Worm (Caenorhabditis elegans) whole organism, L3 larva: Measurements from ENCODE around the gene F14D2.8.

Source experiments
- ZK546.5 ChIP-seq: sonication (generic microtip); optimal IDR thresholded peaks from 2 replicates; lab custom pipeline; 2017; ENCODE audit warnings: missing biosample characterization, missing genetic modification characterization
- aly-2 ChIP-seq: fragments of 150-350 bp; optimal IDR thresholded peaks from 2 replicates; lab custom pipeline; 2014; ENCODE audit warnings: missing biosample characterization, missing genetic modification characterization
- ama-1 ChIP-seq: fragments of 150-350 bp; optimal IDR thresholded peaks from 2 replicates; lab custom pipeline; 2018
- ceh-28 ChIP-seq: fragments of 150-350 bp; optimal IDR thresholded peaks from 2 replicates; lab custom pipeline; 2014; ENCODE audit warnings: missing biosample characterization, missing genetic modification reagents, missing genetic modification characterization
- ceh-82 ChIP-seq: fragments of 150-350 bp; optimal IDR thresholded peaks from 2 replicates; lab custom pipeline; 2014; ENCODE audit warnings: missing biosample characterization, missing genetic modification characterization
- ceh-9 ChIP-seq: sonication (generic microtip); optimal IDR thresholded peaks from 2 replicates; lab custom pipeline; 2018; ENCODE audit warnings: missing biosample characterization, missing genetic modification characterization
- daf-12 ChIP-seq: fragments of 150-350 bp; optimal IDR thresholded peaks from 2 replicates; lab custom pipeline; 2014; ENCODE audit warnings: missing biosample characterization, missing genetic modification reagents, missing genetic modification characterization
- egl-27 ChIP-seq: sonication (generic microtip); optimal IDR thresholded peaks from 4 replicates; lab custom pipeline; 2017; ENCODE audit warnings: missing biosample characterization, missing genetic modification reagents, missing genetic modification characterization
- egl-5 ChIP-seq: fragments of 150-350 bp; optimal IDR thresholded peaks from 2 replicates; lab custom pipeline; 2017; ENCODE audit warnings: missing biosample characterization, missing genetic modification reagents, missing genetic modification characterization, inconsistent platforms
- elt-1 ChIP-seq: fragments of 150-350 bp; optimal IDR thresholded peaks from 2 replicates; lab custom pipeline; 2014; ENCODE audit warnings: missing biosample characterization, missing genetic modification characterization
- elt-2 ChIP-seq: sonication (generic microtip); optimal IDR thresholded peaks from 2 replicates; lab custom pipeline; 2016; ENCODE audit warnings: missing genetic modification reagents, mild to moderate bottlenecking, missing genetic modification characterization, missing compliant biosample characterization
- hmg-11 ChIP-seq: sonication (generic microtip); optimal IDR thresholded peaks from 2 replicates; lab custom pipeline; 2016; ENCODE audit warnings: missing genetic modification characterization, missing compliant biosample characterization
- jun-1 ChIP-seq: fragments of 150-350 bp; optimal IDR thresholded peaks from 2 replicates; lab custom pipeline; 2014; ENCODE audit warnings: missing biosample characterization, missing genetic modification reagents, missing genetic modification characterization
- lin-15B ChIP-seq: fragments of 150-350 bp; optimal IDR thresholded peaks from 2 replicates; lab custom pipeline; 2014; ENCODE audit warnings: missing biosample characterization, missing genetic modification characterization
- lin-39 ChIP-seq: fragments of 150-350 bp; optimal IDR thresholded peaks from 2 replicates; lab custom pipeline; 2018; ENCODE audit warnings: missing biosample characterization, missing genetic modification reagents, missing genetic modification characterization
- lsy-12 ChIP-seq: sonication (generic microtip); optimal IDR thresholded peaks from 2 replicates; lab custom pipeline; 2016; ENCODE audit warnings: mild to moderate bottlenecking, missing genetic modification characterization, missing compliant biosample characterization
- mdl-1 ChIP-seq: fragments of 150-350 bp; optimal IDR thresholded peaks from 2 replicates; lab custom pipeline; 2014; ENCODE audit warnings: missing biosample characterization, missing genetic modification characterization
- nfya-1 ChIP-seq: sonication (generic microtip); optimal IDR thresholded peaks from 2 replicates; lab custom pipeline; 2017; ENCODE audit warnings: missing genetic modification characterization, mild to moderate bottlenecking, missing compliant biosample characterization, antibody characterized with exemption, moderate library complexity; ENCODE audit not compliant: insufficient read depth
- nhr-11 ChIP-seq: fragments of 150-350 bp; optimal IDR thresholded peaks from 2 replicates; lab custom pipeline; 2014; ENCODE audit warnings: missing biosample characterization, missing genetic modification characterization
- nhr-12 ChIP-seq: fragments of 150-350 bp; optimal IDR thresholded peaks from 2 replicates; lab custom pipeline; 2014; ENCODE audit warnings: missing biosample characterization, missing genetic modification characterization
- nhr-23 ChIP-seq: fragments of 150-350 bp; optimal IDR thresholded peaks from 2 replicates; lab custom pipeline; 2014; ENCODE audit warnings: missing biosample characterization, missing genetic modification reagents, missing genetic modification characterization
- nhr-237 ChIP-seq: fragments of 150-350 bp; optimal IDR thresholded peaks from 2 replicates; lab custom pipeline; 2014; ENCODE audit warnings: missing biosample characterization, missing genetic modification characterization
- nhr-25 ChIP-seq: sonication (generic microtip); optimal IDR thresholded peaks from 2 replicates; lab custom pipeline; 2017; ENCODE audit warnings: missing biosample characterization, missing genetic modification characterization
- nhr-28 ChIP-seq: fragments of 150-350 bp; optimal IDR thresholded peaks from 2 replicates; lab custom pipeline; 2014; ENCODE audit warnings: missing biosample characterization, missing genetic modification characterization
- nhr-76 ChIP-seq: fragments of 150-350 bp; sonication (generic microtip); optimal IDR thresholded peaks from 5 replicates; lab custom pipeline; 2014; ENCODE audit warnings: missing biosample characterization, missing genetic modification characterization
- nhr-77 ChIP-seq: fragments of 150-350 bp; optimal IDR thresholded peaks from 2 replicates; lab custom pipeline; 2014; ENCODE audit warnings: missing biosample characterization, missing genetic modification characterization
- pha-4 ChIP-seq: fragments of 150-350 bp; optimal IDR thresholded peaks from 2 replicates; lab custom pipeline; 2014; ENCODE audit warnings: missing biosample characterization, missing genetic modification reagents, missing genetic modification characterization
- sea-2 ChIP-seq: fragments of 150-350 bp; sonication (generic microtip); optimal IDR thresholded peaks from 4 replicates; lab custom pipeline; 2014; ENCODE audit warnings: missing biosample characterization, missing genetic modification reagents, missing genetic modification characterization
- snpc-4 ChIP-seq: fragments of 150-350 bp; optimal IDR thresholded peaks from 2 replicates; lab custom pipeline; 2014; ENCODE audit warnings: missing biosample characterization, missing genetic modification characterization
- tbx-2 ChIP-seq: sonication (generic microtip); optimal IDR thresholded peaks from 2 replicates; lab custom pipeline; 2016; ENCODE audit warnings: mild to moderate bottlenecking, missing genetic modification characterization, missing compliant biosample characterization
- unc-39 ChIP-seq: sonication (generic microtip); optimal IDR thresholded peaks from 4 replicates; lab custom pipeline; 2017; ENCODE audit warnings: missing biosample characterization, missing genetic modification characterization
- unc-62 ChIP-seq: fragments of 150-350 bp; sonication (generic microtip); optimal IDR thresholded peaks from 4 replicates; lab custom pipeline; 2014; ENCODE audit warnings: missing biosample characterization, missing genetic modification reagents, missing genetic modification characterization
- zag-1 ChIP-seq: fragments of 150-350 bp; optimal IDR thresholded peaks from 2 replicates; lab custom pipeline; 2014; ENCODE audit warnings: missing biosample characterization, missing genetic modification characterization
- ztf-11 ChIP-seq: fragments of 150-350 bp; optimal IDR thresholded peaks from 2 replicates; lab custom pipeline; 2014; ENCODE audit warnings: missing biosample characterization, missing genetic modification characterization

Gene F14D2.8

DNA sequence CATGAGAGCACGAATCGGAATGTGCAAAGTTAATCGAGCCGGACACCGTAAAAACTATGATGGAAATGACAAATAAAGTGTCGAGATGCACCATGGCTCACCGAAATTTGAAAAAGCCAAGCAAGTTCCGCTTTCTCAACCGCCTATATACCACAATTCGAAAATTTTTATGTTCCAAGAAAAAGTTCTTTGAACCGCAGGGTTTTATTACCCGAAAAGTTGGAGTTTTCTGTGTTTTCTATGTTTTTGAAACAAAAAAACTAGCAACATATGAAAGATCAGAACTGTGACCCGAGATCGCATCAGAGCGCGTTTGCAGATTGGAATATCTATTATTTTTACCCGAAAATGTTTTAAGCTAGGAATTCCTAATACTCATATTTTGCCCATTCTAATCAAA is 22.6 kb downstream of the F14D2.8 start, which contains the start of gene Y46D2A.3:
TSS of gene Y46D2A.3 (minus strand) at position 101 of the 400 bp plus-strand sequence.
- TF ChIP-seq snpc-4 (tag; lab: Kevin White, UChicago) (no peak), zag-1 (no peak), unc-62 (GFP tag; lab: Kevin White, UChicago) (no peak), ZK546.5 (no peak), lsy-12 (no peak), nhr-25 (tag; lab: Kevin White, UChicago) (no peak), daf-12 (no peak), ceh-9 (no peak), nfya-1 (no peak), nhr-76 (tag; lab: Kevin White, UChicago) (no peak)

DNA sequence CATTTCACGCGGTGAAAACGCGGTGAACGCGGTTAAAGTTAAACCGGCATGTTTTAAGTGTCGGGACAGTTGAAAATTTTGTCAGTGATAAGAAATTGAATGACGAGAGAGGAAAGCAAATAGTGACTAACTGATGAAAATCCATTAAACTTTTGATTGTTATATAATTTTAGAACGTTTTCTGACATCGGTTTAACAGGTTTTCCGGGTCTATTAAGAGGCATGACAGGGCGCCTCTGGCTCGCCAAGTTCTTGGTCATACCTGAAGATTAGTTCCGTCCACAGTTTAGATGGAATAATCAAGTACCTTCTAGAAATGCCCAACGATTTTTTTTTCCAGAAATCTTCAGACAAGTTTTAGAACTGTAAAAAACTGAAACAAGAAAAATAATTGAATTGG is 26.5 kb downstream of the F14D2.8 start, which contains the start of gene Y46D2A.2:
TSS of gene Y46D2A.2 (minus strand) at position 101 of the 400 bp plus-strand sequence.
- TF ChIP-seq ztf-11 (tag; lab: Kevin White, UChicago), result no peak
- peak; percentile 28 for TF ChIP-seq elt-2 (tag; lab: Kevin White, UChicago)
- TF ChIP-seq ZK546.5, result no peak
- TF ChIP-seq nhr-25 (tag; lab: Kevin White, UChicago), result no peak
- no peak for TF ChIP-seq lsy-12
- TF ChIP-seq, all 47 proteins: peak for 1

DNA sequence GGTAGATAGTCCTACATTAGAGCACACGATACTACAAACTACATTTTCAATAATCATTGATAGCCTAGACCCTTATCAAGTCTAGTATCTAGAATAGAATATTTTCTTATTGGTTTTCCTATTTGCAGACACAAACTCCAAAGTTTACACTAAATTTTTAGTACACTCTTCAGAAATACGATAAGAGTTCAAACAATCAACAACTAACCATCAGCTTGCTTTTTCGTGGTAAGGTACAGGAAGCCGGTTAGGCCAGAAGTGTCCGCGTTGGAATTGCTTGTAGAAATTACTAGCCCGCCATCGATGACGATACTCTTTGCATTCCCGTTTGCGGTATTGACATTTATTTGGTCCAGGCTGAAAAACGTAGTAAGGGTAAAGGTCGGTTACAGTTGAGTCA is 27.4 kb downstream of the F14D2.8 start, which contains the start of gene Y46D2A.1:
TSS of gene Y46D2A.1 (plus strand) at position 301 of the 400 bp plus-strand sequence.
- TF ChIP-seq elt-1 (no peak), mdl-1 (tag; lab: Kevin White, UChicago) (no peak), hmg-11 (tag; lab: Kevin White, UChicago) (no peak), lin-39 (tag; lab: Kevin White, UChicago) (no peak), elt-2 (tag; lab: Kevin White, UChicago) (peak; percentile 63)

DNA sequence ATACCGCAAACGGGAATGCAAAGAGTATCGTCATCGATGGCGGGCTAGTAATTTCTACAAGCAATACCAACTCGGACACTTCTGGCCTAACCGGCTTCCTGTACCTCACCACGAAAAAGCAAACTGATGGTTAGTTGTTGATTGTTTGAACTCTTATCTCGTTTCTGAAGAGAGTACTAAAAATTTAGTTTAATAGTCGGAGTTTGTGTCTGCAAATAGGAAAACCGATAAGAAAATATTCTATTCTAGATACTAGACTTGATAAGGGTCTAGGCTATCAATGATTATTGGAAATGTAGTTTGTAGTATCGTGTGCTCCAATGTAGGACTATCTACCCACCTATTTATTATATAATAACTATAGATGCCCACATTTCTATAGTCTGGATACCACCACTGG is 30.8 kb downstream of the F14D2.8 start:
- TF ChIP-seq aly-2 (tag; lab: Kevin White, UChicago) (no peak), egl-5 (tag; lab: Kevin White, UChicago) (no peak), lin-39 (tag; lab: Kevin White, UChicago) (no peak), nhr-237 (tag; lab: Kevin White, UChicago) (no peak), ceh-28 (no peak), ceh-82 (tag; lab: Kevin White, UChicago) (no peak), elt-2 (tag; lab: Kevin White, UChicago) (peak; percentile 91), zag-1 (no peak)
- TF ChIP-seq, all 47 proteins: peak for 1

DNA sequence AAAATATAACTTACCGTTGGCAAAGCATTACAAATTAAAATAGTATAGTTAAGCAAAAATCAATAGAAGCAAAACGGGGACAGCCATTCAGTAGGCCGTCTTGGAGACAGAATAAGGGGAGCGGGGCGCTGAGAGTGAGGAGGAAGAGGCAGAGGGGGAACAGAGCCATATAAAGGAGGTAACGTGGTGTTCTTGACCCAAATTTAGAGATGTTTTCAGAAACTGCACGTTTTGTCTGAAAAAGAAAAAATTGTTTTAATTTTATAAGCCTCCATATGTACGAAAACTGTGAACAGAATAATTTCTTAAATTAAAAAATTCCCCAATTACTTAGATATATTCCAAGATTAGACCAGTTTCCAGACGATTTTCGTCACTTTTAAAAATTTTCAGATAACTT is 36.2 kb downstream of the F14D2.8 start, which contains the start of gene F39E9.6:
TSS of gene F39E9.6 (minus strand) at position 101 of the 400 bp plus-strand sequence.
- no peak for TF ChIP-seq nhr-25 (tag; lab: Kevin White, UChicago)
- TF ChIP-seq lin-39 (tag; lab: Kevin White, UChicago), result no peak

DNA sequence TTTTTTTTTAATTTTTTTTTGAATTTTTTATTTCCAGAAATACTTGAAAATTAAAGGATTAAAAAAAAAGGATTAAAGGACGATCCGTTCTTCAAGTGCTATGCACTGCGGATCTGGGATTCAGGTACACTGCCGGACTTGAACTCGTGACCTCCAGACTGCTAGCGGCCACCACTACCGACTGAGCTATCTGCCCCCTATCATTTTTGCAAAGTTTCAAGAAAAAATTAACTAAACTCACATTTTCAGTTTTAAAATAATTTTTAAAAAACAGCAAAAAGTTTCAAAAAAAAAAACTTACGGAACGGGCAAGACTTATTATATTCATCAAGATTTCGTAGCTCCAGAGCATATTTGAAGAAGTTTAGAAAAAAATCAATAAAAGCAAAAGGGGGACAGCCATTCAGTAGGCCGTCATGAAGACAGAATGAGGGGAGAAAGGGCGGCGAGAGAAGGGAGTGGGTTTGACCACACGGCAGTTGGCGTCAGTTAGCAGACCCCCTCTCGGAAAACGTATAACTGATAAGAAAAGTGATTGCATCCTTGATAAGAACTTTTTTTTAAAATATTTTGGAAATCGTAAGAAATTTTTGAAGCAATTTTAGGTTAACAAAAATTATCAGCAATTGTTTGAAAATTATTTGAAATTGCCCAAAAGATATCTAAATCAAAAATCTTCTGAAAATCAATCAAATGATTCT is 38.6 kb downstream of the F14D2.8 start:
- TF ChIP-seq egl-27 (no peak), elt-2 (tag; lab: Kevin White, UChicago) (peak; percentile 46)

DNA sequence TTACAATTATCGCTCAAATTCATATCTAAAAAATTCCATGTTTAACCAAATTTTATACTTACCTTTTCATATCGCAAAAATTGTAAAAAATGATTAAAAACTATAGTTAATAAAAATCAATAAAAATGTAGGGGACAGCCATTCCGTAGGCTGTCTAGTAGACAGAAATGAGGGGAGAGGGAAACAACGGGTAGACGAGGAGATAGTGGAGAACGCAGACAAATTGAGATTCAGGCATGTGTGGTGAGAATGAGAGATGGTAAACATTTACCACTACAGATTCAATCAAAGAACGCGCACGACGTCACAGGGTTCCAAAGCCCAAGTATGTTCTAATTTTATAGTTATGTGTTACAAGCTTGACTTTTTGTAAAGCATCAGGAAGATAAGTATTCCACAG is 46.1 kb downstream of the F14D2.8 start:
- TF ChIP-seq nhr-23, result no peak
- peak; percentile 30 for TF ChIP-seq elt-2 (tag; lab: Kevin White, UChicago)
- no peak for TF ChIP-seq nhr-77 (tag; lab: Kevin White, UChicago)
- TF ChIP-seq nhr-76 (tag; lab: Kevin White, UChicago), result no peak
- TF ChIP-seq lsy-12, result no peak
- TF ChIP-seq ceh-28, result peak; percentile 37
- TF ChIP-seq mdl-1 (tag; lab: Kevin White, UChicago), result no peak
- no peak for TF ChIP-seq nhr-28 (tag; lab: Kevin White, UChicago)
- no peak for TF ChIP-seq nhr-12 (tag; lab: Kevin White, UChicago)
- TF ChIP-seq snpc-4 (tag; lab: Kevin White, UChicago), result no peak
- no peak for TF ChIP-seq unc-39 (tag; lab: Kevin White, UChicago)
- TF ChIP-seq ama-1 (lab: Kevin White, UChicago), result no peak
- no peak for TF ChIP-seq nhr-11 (tag; lab: Kevin White, UChicago)
- TF ChIP-seq pha-4 (tag; lab: Kevin White, UChicago), result peak; percentile 45
- TF ChIP-seq lin-15B, result no peak
- no peak for TF ChIP-seq tbx-2
- no peak for TF ChIP-seq hmg-11 (tag; lab: Kevin White, UChicago)
- no peak for TF ChIP-seq ceh-9
- TF ChIP-seq sea-2, result no peak
- TF ChIP-seq jun-1 (tag; lab: Kevin White, UChicago), result no peak
